In the genomic region with DNA sequence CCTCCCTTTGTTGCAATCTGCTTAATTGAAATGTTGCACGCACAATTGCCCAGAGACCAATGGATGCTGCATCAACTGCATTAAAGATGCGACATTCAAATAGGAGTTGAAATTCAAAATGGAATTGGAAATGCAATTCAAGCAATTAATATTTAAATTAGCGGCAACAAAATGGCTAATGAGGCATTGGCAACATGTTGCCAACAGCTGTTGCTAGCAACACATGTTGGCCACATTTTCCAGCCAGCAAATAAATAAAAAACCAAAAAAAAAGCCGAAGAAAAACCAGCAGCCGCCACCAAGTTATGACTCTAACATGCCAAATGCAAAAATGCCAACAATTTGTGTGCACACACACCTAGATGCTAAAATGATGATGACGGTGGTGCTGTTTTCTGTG, we compare ENCODE assay signal across 3 fruit fly cellular contexts.
TF ChIP-seq lines count a peak whose summit lies in the region.

No protein-coding gene starts in this region.

- no peak for TF ChIP-seq CTCF in whole organism, embryonic (GFP tag; optimal IDR thresholded peaks at IDR 0.05; lab: Kevin White, UChicago)

TF ChIP-seq in whole organism, embryonic, 481 proteins besides CTCF, POLR2A, EP300 and RAD21:
- no peak for TF ChIP-seq dmrt99B (tag; optimal IDR thresholded peaks at IDR 0.05; lab: Kevin White, UChicago)
- TF ChIP-seq sens-2 (GFP tag; IDR thresholded peaks at IDR 0.05; lab: Robert Waterston, UW) = no peak
- peak; percentile 95 for TF ChIP-seq CG11504 (tag; optimal IDR thresholded peaks at IDR 0.05; lab: Kevin White, UChicago)
- TF ChIP-seq Hmr (GFP tag; optimal IDR thresholded peaks at IDR 0.05; lab: Kevin White, UChicago) = no peak
- TF ChIP-seq Bteb2 (GFP tag; optimal IDR thresholded peaks at IDR 0.05; lab: Kevin White, UChicago) = no peak
- no peak for TF ChIP-seq ab (GFP tag; optimal IDR thresholded peaks at IDR 0.05; lab: Kevin White, UChicago)

TF ChIP-seq in whole organism, prepupa, 60 proteins besides CTCF, POLR2A, EP300 and RAD21:
- TF ChIP-seq lz (GFP tag; optimal IDR thresholded peaks at IDR 0.05; lab: Kevin White, UChicago) (no peak), CG11762 (GFP tag; optimal IDR thresholded peaks at IDR 0.05; lab: Kevin White, UChicago; ENCODE audit: insufficient read depth) (no peak), CG6163 (GFP tag; IDR thresholded peaks at IDR 0.05; lab: Robert Waterston, UW) (0 out of 3 replicates have a peak, but pooled peaks have one; percentile 40), CG15336 (GFP tag; IDR thresholded peaks at IDR 0.05; lab: Robert Waterston, UW) (peak; percentile 33; the same call in 1 of the 2 replicates), eg (GFP tag; IDR thresholded peaks at IDR 0.05; lab: Robert Waterston, UW) (peak; percentile 42; the same call in 1 of the 3 replicates)
TF ChIP-seq in whole organism, prepupa: peak in this region for 3.

TF ChIP-seq in whole organism, pupa, 21 proteins besides CTCF, POLR2A, EP300 and RAD21:
- TF ChIP-seq CG12605 (GFP tag; IDR thresholded peaks at IDR 0.05; lab: Robert Waterston, UW) (peak; percentile 23; the same call in 1 of the 2 replicates), CG14655 (GFP tag; optimal IDR thresholded peaks at IDR 0.05; lab: Kevin White, UChicago) (no peak), CG32121 (GFP tag; IDR thresholded peaks at IDR 0.05; lab: Robert Waterston, UW) (0 out of 2 replicates have a peak, but pooled peaks have one; percentile 30), Ets98B (GFP tag; IDR thresholded peaks at IDR 0.05; lab: Robert Waterston, UW) (0 out of 2 replicates have a peak, but pooled peaks have one; percentile 9)
TF ChIP-seq in whole organism, pupa: peak in this region for 3.
